Worm (Caenorhabditis elegans): Measurements from ENCODE around the gene srp-7.

Gene srp-7

ce11 chrV:8196993-8197392 lies 18.1 kb downstream of the srp-7 start:
- no peak for TF ChIP-seq nhr-10 (tag; optimal IDR thresholded peaks at IDR 0.05)
- no peak for TF ChIP-seq ZK546.5 (tag; optimal IDR thresholded peaks at IDR 0.05)
- TF ChIP-seq ceh-16 (tag; optimal IDR thresholded peaks at IDR 0.05), result no peak
- no peak for TF ChIP-seq nhr-12 (tag; optimal IDR thresholded peaks at IDR 0.05)
- no peak for TF ChIP-seq ztf-1 (GFP tag; conservative IDR thresholded peaks at IDR 0.05)
- TF ChIP-seq nhr-11 (tag; optimal IDR thresholded peaks at IDR 0.05), result no peak
- no peak for TF ChIP-seq nhr-6 (tag; optimal IDR thresholded peaks at IDR 0.05)
- no peak for TF ChIP-seq lsy-2 (tag; optimal IDR thresholded peaks at IDR 0.05)
- TF ChIP-seq sem-4 (tag; optimal IDR thresholded peaks at IDR 0.05), result no peak
- no peak for TF ChIP-seq ztf-4 (tag; optimal IDR thresholded peaks at IDR 0.05)
- no peak for TF ChIP-seq unc-62 (GFP tag; optimal IDR thresholded peaks at IDR 0.05)
- TF ChIP-seq unc-55 (GFP tag; optimal IDR thresholded peaks at IDR 0.05), result no peak
- no peak for TF ChIP-seq nhr-77 (tag; optimal IDR thresholded peaks at IDR 0.05)
- TF ChIP-seq skn-1 (tag; optimal IDR thresholded peaks at IDR 0.05), result no peak
- no peak for TF ChIP-seq nhr-25 (tag; optimal IDR thresholded peaks at IDR 0.05)

DNA sequence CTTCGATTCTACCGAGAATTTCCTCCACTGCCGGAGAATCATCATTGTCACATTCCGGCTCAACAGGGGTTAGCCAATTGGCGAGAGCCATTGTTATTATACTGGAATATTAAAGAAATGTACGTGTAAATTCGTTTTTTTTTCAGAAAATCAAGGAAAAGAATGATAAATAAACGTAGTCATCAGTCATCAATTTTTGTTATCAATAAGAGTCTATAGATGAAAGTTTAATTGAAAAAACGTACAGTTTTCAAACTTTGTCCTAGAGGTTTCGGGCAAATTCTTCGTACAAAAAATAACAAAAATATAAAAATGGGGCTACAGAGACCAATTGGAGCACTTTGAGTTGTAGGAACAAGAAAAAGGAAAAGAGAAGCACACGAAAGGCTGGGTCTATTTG lies 20.1 kb downstream of the srp-7 start, which contains the start of gene F20D6.11:
TSS of gene F20D6.11 (minus strand) at position 101 of the 400 bp plus-strand sequence.
- TF ChIP-seq mdl-1 (tag; optimal IDR thresholded peaks at IDR 0.05) (no peak), ztf-11 (tag; optimal IDR thresholded peaks at IDR 0.05) (no peak), unc-55 (GFP tag; optimal IDR thresholded peaks at IDR 0.05) (no peak), snpc-4 (tag; optimal IDR thresholded peaks at IDR 0.05) (no peak), nhr-21 (tag; optimal IDR thresholded peaks at IDR 0.05) (no peak), ztf-1 (GFP tag; conservative IDR thresholded peaks at IDR 0.05) (no peak), crh-2 (tag; optimal IDR thresholded peaks at IDR 0.05) (no peak), gmeb-1 (tag; optimal IDR thresholded peaks at IDR 0.05) (no peak), nhr-23 (tag; optimal IDR thresholded peaks at IDR 0.05) (no peak), R02D3.7 (tag; optimal IDR thresholded peaks at IDR 0.05) (no peak), skn-1 (tag; optimal IDR thresholded peaks at IDR 0.05) (no peak), unc-62 (GFP tag; optimal IDR thresholded peaks at IDR 0.05) (no peak), sma-3 (GFP tag; optimal IDR thresholded peaks at IDR 0.05) (no peak), peb-1 (tag; optimal IDR thresholded peaks at IDR 0.05) (no peak), mab-5 (tag; optimal IDR thresholded peaks at IDR 0.05) (no peak), elt-3 (tag; optimal IDR thresholded peaks at IDR 0.05) (no peak), nhr-129 (tag; optimal IDR thresholded peaks at IDR 0.05) (no peak)

ce11 chrV:8201229-8201858 lies 22.4 kb downstream of the srp-7 start, which contains the start of gene cri-2:
Gene cri-2 (plus strand): TSS chrV:8201808.
- TF ChIP-seq egl-27 (tag; optimal IDR thresholded peaks at IDR 0.05) (no peak), sma-3 (GFP tag; optimal IDR thresholded peaks at IDR 0.05) (peak; percentile 27), ztf-11 (tag; optimal IDR thresholded peaks at IDR 0.05) (no peak), nhr-11 (tag; optimal IDR thresholded peaks at IDR 0.05) (no peak), lsy-2 (tag; optimal IDR thresholded peaks at IDR 0.05) (peak in 1 of 2 experiments; percentile 19), sem-4 (tag; optimal IDR thresholded peaks at IDR 0.05) (peak; percentile 36), fos-1 (tag; optimal IDR thresholded peaks at IDR 0.05) (peak; percentile 56), sma-9 (GFP tag; optimal IDR thresholded peaks at IDR 0.05) (peak; percentile 18), sma-9 (tag; optimal IDR thresholded peaks at IDR 0.05) (no peak)

DNA sequence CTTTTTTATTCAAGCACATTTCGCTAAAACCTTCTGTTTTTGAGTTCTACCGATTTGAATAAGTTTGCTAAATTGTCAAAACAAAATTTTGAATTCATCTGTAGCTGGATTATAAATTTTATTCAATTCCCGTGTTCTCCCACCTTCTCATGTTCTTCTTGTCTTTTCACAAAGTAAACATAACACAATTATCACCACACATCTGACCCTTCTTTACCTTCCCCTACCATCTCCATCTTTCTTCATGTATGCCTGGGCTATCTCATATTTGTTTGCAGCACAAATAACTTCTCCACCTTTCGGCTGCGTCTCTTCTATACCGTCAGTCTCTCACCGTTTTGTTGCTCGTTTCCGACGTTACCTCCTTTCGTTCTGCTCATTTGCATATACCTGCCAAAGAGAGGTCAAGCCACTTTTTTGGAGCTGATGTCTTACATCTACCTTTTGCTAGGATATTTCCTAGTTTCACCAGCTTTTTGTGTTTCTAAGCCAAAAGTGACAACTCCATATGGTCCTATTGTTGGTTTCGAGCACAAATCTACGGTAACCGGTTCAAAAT lies 24.2 kb downstream of the srp-7 start, which contains the start of gene cest-17:
TSS of gene cest-17 (plus strand) at position 248 of the 559 bp plus-strand sequence.
- TF ChIP-seq nhr-6 (tag; optimal IDR thresholded peaks at IDR 0.05) (no peak), gmeb-1 (tag; optimal IDR thresholded peaks at IDR 0.05) (no peak), ceh-82 (tag; optimal IDR thresholded peaks at IDR 0.05) (no peak), fos-1 (tag; optimal IDR thresholded peaks at IDR 0.05) (peak; percentile 26), mdl-1 (tag; optimal IDR thresholded peaks at IDR 0.05) (no peak), mbf-1 (tag; optimal IDR thresholded peaks at IDR 0.05) (no peak)

DNA sequence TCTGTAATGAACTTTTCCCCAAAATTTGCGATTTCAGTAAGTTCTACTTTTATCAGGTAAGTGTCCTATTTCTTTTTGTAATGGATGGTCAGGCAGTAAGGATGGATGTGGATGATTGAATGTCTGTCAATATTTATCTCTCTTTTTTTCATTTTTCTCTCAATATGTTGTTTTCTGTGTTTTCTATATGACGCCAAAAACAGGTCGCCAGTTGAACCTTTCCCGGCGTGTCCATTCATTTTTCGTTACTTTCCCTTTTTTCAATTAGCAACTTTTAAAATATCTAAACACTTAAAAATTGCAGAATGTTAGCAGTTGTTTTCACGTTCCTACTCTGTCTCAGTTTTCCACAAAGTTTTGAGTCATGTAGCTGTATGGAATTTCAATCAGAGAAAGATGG lies 28.0 kb downstream of the srp-7 start, which contains the start of gene timp-1:
TSS of gene timp-1 (plus strand) at position 305 of the 400 bp plus-strand sequence.
- peak; percentile 66 for TF ChIP-seq blmp-1 (tag; optimal IDR thresholded peaks at IDR 0.05; ENCODE audit: insufficient read depth)
- TF ChIP-seq R02D3.7 (tag; optimal IDR thresholded peaks at IDR 0.05), result no peak
